Worm (Caenorhabditis elegans) whole organism, dauer: ENCODE results near the gene Y69H2.17.

Experiments
- unc-62 ChIP-seq: sonication (generic microtip); optimal IDR thresholded peaks from 2 replicates; lab custom pipeline; 2017; ENCODE audit warnings: missing biosample characterization, missing genetic modification reagents, missing genetic modification characterization

Y69H2.17 gene

ce11 chrV:18671811-18672210 is 12.9 kb upstream of the Y69H2.17 start:
- TF ChIP-seq unc-62 (GFP tag; lab: Kevin White, UChicago) = no peak

DNA sequence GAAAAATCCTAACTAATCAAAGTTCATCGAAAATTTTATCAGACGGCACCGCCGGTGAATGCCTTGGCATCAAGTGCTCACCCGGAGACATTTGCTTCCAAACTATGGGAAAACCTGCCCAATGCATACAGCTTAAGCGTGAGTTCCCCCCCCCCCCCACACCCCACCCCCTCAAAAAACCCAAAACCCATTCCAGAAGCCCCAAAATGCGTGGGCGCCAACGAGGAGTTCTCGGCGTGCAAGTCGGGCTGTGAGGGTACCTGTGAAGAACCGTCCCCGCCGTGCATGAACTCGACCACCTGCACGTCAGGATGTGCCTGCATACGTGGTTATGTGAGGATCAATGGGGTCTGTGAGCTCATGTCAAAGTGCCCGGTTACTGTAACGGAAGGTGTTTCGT is 10.4 kb upstream of the Y69H2.17 start:
- no peak for TF ChIP-seq unc-62 (GFP tag; lab: Kevin White, UChicago)

- no peak for TF ChIP-seq unc-62 (GFP tag; lab: Kevin White, UChicago)
These were observed 2.6 kb downstream of the Y69H2.17 start for ce11 chrV:18687361-18687760.

- no peak for TF ChIP-seq unc-62 (GFP tag; lab: Kevin White, UChicago)
These were observed 4.9 kb downstream of the Y69H2.17 start, which contains the start of the genes ubc-19 and Y69H2.7 for ce11 chrV:18689681-18690080. Gene ubc-19 (minus strand): TSS chrV:18689762. Gene Y69H2.7 (plus strand): TSS chrV:18689989.

DNA sequence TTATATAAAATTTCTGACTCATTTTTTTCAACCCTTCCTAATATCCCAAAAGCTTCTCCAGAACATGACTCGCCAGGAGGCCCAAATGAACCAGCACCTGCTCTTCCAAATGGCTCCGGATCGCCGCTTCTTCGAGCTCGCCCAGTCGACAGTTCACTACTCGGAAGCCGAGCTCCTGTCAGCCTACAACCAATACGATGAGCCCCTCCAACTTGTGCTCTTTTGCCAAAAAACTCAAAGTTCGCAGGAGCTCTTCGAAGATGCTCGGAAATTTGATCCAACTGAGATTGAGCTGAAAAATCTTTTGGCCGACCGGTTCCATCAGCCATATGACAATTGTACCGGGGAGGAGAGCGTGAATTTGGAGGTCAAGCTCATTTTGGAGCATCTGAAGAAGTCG is 10.7 kb downstream of the Y69H2.17 start:
- no peak for TF ChIP-seq unc-62 (GFP tag; lab: Kevin White, UChicago)

ce11 chrV:18699326-18699725 is 14.6 kb downstream of the Y69H2.17 start, which contains the start of gene nhr-241:
Gene nhr-241 (plus strand): TSS chrV:18699451.
- TF ChIP-seq unc-62 (GFP tag; lab: Kevin White, UChicago) = no peak

DNA sequence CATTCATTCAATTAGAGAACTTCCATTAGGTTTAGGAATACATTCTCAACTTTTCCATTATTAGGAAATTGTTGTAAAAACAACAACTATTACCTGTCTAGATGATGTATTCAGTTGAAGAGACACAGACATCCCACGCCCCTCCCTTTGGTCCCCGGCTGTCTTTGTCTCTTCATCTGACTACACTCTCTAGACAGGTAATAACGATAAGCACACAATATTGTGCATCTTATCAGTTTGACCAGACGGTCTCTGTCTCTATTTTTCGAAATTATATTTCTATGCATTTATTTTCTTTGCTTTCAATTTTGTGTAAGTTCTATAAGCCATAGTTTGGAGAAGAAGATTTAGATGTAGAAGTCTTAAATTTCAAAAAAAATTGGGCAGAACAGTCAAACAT is 16.6 kb downstream of the Y69H2.17 start, which contains the start of gene Y69H2.9:
Gene Y69H2.9 (plus strand): TSS at position 233 of the 400 bp plus-strand sequence.
- no peak for TF ChIP-seq unc-62 (GFP tag; lab: Kevin White, UChicago)

DNA sequence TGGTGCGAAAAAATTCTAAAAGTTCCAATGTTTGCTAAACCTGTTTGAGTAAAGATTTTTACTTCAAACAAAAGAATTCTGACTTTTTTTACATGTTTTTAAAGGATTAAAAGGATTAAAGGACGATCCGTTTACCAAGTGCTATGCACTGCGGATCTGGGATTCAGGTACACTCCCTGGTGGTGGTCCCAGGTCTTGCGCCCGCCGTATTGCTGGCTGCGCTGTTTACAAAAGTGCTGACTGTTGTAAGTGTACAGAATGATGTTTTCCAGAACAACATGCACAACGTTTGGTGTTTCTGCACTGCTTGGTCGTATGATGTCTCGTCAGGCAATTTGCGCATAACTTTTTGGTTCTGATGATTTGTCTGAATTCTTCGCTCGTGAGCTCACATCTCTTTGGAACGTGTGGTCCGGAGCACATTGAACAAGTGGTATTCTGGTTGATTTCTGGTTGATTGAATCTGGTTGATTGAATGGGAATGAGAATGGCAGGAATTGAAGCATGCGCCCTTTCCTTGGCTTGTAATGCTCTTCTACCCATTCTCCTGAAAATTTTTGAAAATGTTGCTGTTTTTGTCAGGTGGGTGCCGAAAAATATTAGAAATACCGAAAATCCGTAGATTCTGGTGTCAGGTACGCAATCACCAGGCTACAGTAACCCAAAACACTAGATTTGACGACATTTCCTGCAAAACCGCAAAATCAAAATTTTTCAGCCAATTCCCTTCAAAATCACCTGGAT is 20.8 kb downstream of the Y69H2.17 start:
- no peak for TF ChIP-seq unc-62 (GFP tag; lab: Kevin White, UChicago)

- TF ChIP-seq unc-62 (GFP tag; lab: Kevin White, UChicago) = no peak
These were observed 21.4 kb downstream of the Y69H2.17 start, which contains the start of gene Y17D7C.1 for ce11 chrV:18706063-18706620. Gene Y17D7C.1 (plus strand): TSS chrV:18706570.

- no peak for TF ChIP-seq unc-62 (GFP tag; lab: Kevin White, UChicago)
These were observed 23.3 kb downstream of the Y69H2.17 start for ce11 chrV:18708015-18708414.

ce11 chrV:18709203-18709860 is 24.6 kb downstream of the Y69H2.17 start, which contains the start of gene Y17D7C.6:
Gene Y17D7C.6 (plus strand): TSS chrV:18709810.
- no peak for TF ChIP-seq unc-62 (GFP tag; lab: Kevin White, UChicago)

DNA sequence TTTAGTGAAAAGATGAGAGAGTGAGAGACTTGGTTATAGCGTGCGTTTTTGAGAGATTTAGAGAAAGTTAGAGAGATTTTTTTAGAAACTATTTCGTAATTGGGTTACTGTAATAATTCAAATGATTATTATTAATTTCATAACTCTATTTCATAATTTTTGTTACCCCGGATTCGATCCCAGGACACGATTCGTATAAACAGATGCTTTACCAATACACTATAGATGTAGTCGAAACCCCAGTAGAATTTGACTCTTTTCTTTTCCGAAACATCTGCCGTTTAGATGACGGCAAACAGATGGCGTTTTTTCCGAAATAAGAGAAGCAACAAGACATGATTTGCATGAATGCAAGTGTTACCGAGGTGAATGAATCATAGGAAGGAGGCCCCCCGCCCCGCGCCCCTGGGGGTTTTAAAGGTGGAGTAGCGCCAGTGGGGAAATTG is 25.3 kb downstream of the Y69H2.17 start:
- no peak for TF ChIP-seq unc-62 (GFP tag; lab: Kevin White, UChicago)

- no peak for TF ChIP-seq unc-62 (GFP tag; lab: Kevin White, UChicago)
These were observed 26.6 kb downstream of the Y69H2.17 start for ce11 chrV:18711362-18711761.

- no peak for TF ChIP-seq unc-62 (GFP tag; lab: Kevin White, UChicago)
These were observed 27.4 kb downstream of the Y69H2.17 start for ce11 chrV:18712118-18712517.

- TF ChIP-seq unc-62 (GFP tag; lab: Kevin White, UChicago) = no peak
These were observed 34.7 kb downstream of the Y69H2.17 start for ce11 chrV:18719412-18719811.

DNA sequence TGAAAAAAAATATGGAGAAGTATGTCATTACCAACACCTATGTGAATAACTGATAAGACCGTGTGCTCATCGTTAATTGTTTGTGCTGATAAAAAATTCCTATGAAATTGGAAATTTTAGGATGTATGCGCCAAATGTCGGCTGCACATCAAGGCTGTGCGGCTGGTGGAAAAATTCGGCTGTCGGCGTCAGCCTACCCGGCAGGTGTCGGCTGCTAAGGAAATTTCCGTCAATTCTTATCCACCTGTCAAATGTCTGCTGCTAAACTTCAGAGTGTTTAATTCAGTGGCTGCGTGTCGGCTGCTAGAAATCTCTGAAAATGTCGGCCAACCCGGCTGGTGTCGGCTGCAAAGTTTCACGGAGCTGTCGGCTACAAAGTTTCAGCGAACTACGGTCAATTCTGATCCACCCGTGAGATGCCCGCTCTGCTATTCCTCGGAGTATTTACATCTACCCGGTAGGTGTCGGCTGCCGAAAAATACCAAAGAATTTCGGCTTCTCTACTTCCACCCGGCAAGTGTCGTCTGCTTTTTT is 35.3 kb downstream of the Y69H2.17 start, which contains the start of gene Y17D7C.2:
Gene Y17D7C.2 (minus strand): TSS at position 32 of the 534 bp plus-strand sequence.
- TF ChIP-seq unc-62 (GFP tag; lab: Kevin White, UChicago) = no peak
